Fruit fly (Drosophila melanogaster): ENCODE measurements around the gene CG11458.

DNA sequence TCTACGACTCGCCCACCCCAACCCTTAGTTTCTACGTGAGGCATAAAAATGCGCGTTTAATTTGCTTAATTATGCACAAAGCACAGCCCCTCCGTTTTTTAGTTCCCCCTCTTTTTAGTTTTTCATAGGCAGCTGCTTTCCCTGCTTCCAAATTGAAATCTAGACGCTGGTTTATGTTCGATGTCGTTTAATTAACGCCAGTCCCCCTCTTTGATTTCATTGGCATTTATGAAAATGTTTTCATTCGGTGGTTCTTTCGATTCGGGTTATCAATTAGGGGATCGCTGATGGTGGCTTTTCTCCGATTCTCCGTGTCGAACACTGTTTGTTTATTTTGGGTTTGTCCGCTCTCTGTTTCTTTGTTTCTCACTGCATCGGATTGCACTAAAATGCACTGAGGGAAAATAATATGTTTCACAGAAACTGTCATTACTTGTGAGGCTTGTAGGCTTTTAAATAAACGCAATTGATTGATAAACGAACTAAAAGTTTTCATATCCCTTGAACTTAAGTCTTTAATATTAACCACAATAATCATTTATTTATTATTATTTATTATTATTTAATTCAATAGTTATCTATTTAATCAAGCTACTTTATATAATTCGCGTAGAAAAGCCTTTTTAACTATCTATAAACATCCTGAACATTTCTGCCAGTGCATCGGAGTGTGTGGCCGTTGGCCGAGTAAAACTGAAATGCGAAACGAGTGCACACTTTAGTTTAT is 24.6 kb downstream of the CG11458 start:
- TF ChIP-seq CG32006 (GFP tag; optimal IDR thresholded peaks at IDR 0.05): peak; percentile 83
- TF ChIP-seq Sox15 (GFP tag; optimal IDR thresholded peaks at IDR 0.05): peak; percentile 37
- peak; percentile 72 for TF ChIP-seq CG10669 (GFP tag; optimal IDR thresholded peaks at IDR 0.05)
- TF ChIP-seq fd59A (GFP tag; optimal IDR thresholded peaks at IDR 0.05): peak; percentile 26
- peak; percentile 26 for TF ChIP-seq fd85E (GFP tag; optimal IDR thresholded peaks at IDR 0.05)
- peak; percentile 67 for TF ChIP-seq acj6 (GFP tag; optimal IDR thresholded peaks at IDR 0.05)

All from whole organism, prepupa.